Worm (Caenorhabditis elegans): ENCODE results near the gene Y43F8B.25.

ce11 chrV:19484507-19484906 lies 21.8 kb downstream of the Y43F8B.25 start, which contains the start of gene Y43F8B.17:
- TF ChIP-seq mep-1 (tag; optimal IDR thresholded peaks at IDR 0.05) (no peak), ama-1 (optimal IDR thresholded peaks at IDR 0.05) (no peak), nhr-76 (tag; optimal IDR thresholded peaks at IDR 0.05) (no peak), lsy-2 (tag; optimal IDR thresholded peaks at IDR 0.05) (no peak), lin-39 (tag; optimal IDR thresholded peaks at IDR 0.05) (no peak), F26F4.8 (GFP tag; conservative IDR thresholded peaks at IDR 0.05) (no peak), T20F7.1 (GFP tag; optimal IDR thresholded peaks at IDR 0.05) (no peak)

All from whole organism, L4 larva.